Fruit fly (Drosophila melanogaster) whole organism, embryonic: ENCODE results near the gene CG31431.

Source experiments
- Asciz ChIP-seq: fragments of 200-800 bp; sonication (Bioruptor generic); optimal IDR thresholded peaks from 2 replicates; lab custom pipeline; 2017; ENCODE audit warnings: missing biosample characterization, mild to moderate bottlenecking, missing genetic modification characterization, missing genetic modification reagents
- CG11695 ChIP-seq: fragments of 200-800 bp; sonication (Bioruptor generic); IDR thresholded peaks from 3 replicates; pipeline ENCODE4 v1.3.6; 2022; ENCODE audit warnings: missing biosample characterization, missing genetic modification characterization
- CG11696 ChIP-seq: fragments of 200-800 bp; sonication (Bioruptor generic); IDR thresholded peaks from 2 replicates; pipeline ENCODE4 v1.3.6; 2022; ENCODE audit warnings: missing biosample characterization, missing genetic modification characterization
- CG12071 ChIP-seq: fragments of 200-800 bp; sonication (Bioruptor generic); optimal IDR thresholded peaks from 3 replicates; lab custom pipeline; 2018; ENCODE audit warnings: missing biosample characterization, mild to moderate bottlenecking, missing genetic modification characterization
- CG13424 ChIP-seq: fragments of 200-800 bp; sonication (Bioruptor generic); optimal IDR thresholded peaks from 2 replicates; lab custom pipeline; 2019; ENCODE audit warnings: missing biosample characterization, mild to moderate bottlenecking, missing genetic modification characterization, moderate library complexity
- CG15073 ChIP-seq: fragments of 200-800 bp; sonication (Bioruptor generic); optimal IDR thresholded peaks from 2 replicates; lab custom pipeline; 2016; ENCODE audit warnings: missing biosample characterization, missing genetic modification characterization
- CG1647 ChIP-seq: fragments of 200-800 bp; sonication (Bioruptor generic); optimal IDR thresholded peaks from 3 replicates; lab custom pipeline; 2016; ENCODE audit warnings: missing biosample characterization, missing genetic modification characterization
- CG17359 ChIP-seq: fragments of 200-800 bp; sonication (Bioruptor generic); optimal IDR thresholded peaks from 3 replicates; lab custom pipeline; 2018; ENCODE audit warnings: missing biosample characterization, mild to moderate bottlenecking, missing genetic modification characterization, moderate library complexity
- CG2678 ChIP-seq: fragments of 200-800 bp; sonication (Bioruptor generic); optimal IDR thresholded peaks from 3 replicates; lab custom pipeline; 2019; ENCODE audit warnings: missing biosample characterization, mild to moderate bottlenecking, missing genetic modification characterization, moderate library complexity
- CG2889 ChIP-seq: fragments of 200-800 bp; sonication (Bioruptor generic); IDR thresholded peaks from 3 replicates; pipeline ENCODE4 v1.3.6; 2022; ENCODE audit warnings: missing biosample characterization, missing genetic modification characterization
- CG31388 ChIP-seq: fragments of 200-800 bp; sonication (Bioruptor generic); optimal IDR thresholded peaks from 2 replicates; lab custom pipeline; 2016; ENCODE audit warnings: missing biosample characterization, missing genetic modification characterization
- CG5953 ChIP-seq: fragments of 200-800 bp; sonication (Bioruptor generic); IDR thresholded peaks from 2 replicates; pipeline ENCODE4 v1.3.6; 2022; ENCODE audit warnings: missing biosample characterization, missing genetic modification characterization
- CG7786 ChIP-seq: fragments of 200-800 bp; sonication (Bioruptor generic); optimal IDR thresholded peaks from 2 replicates; lab custom pipeline; 2016; ENCODE audit warnings: missing biosample characterization, missing genetic modification characterization
- CG9437 ChIP-seq: fragments of 200-800 bp; sonication (Bioruptor generic); optimal IDR thresholded peaks from 2 replicates; lab custom pipeline; 2018; ENCODE audit warnings: missing biosample characterization, mild to moderate bottlenecking, missing genetic modification characterization
- CG9797 ChIP-seq: fragments of 200-800 bp; sonication (Bioruptor generic); optimal IDR thresholded peaks from 3 replicates; lab custom pipeline; 2018; ENCODE audit warnings: missing biosample characterization, mild to moderate bottlenecking, missing genetic modification characterization
- CHES-1-like ChIP-seq: fragments of 200-800 bp; sonication (Bioruptor generic); optimal IDR thresholded peaks from 2 replicates; lab custom pipeline; 2016; ENCODE audit warnings: missing biosample characterization, missing genetic modification characterization
- Doc3 ChIP-seq: fragments of 200-800 bp; sonication (Bioruptor generic); IDR thresholded peaks from 3 replicates; pipeline ENCODE4 v1.3.6; 2022; ENCODE audit warnings: missing biosample characterization, missing genetic modification characterization; ENCODE audit not compliant: partially characterized antibody
- Eip74EF ChIP-seq, 2 experiments: fragments of 200-800 bp in 1 of 2; fragments of >200 bp in 1 of 2; sonication (Bioruptor generic) in 1 of 2; optimal IDR thresholded peaks; 2 replicates each; lab custom pipeline; 2017 to 2019; ENCODE audit warnings: missing biosample characterization in 2 of 2, missing genetic modification characterization in 2 of 2, mild to moderate bottlenecking in 1 of 2, moderate library complexity in 1 of 2
- Ets65A ChIP-seq: fragments of 200-800 bp; sonication (Bioruptor generic); peaks from one replicate; lab custom pipeline; 2016; ENCODE audit warnings: missing biosample characterization, missing genetic modification characterization
- Fer2 ChIP-seq: fragments of 200-800 bp; sonication (Bioruptor generic); optimal IDR thresholded peaks from 2 replicates; lab custom pipeline; 2018; ENCODE audit warnings: missing biosample characterization, mild to moderate bottlenecking, missing genetic modification characterization, moderate library complexity
- HLH4C ChIP-seq: fragments of 200-800 bp; sonication (Bioruptor generic); IDR thresholded peaks from 3 replicates; pipeline ENCODE4 v1.3.6; 2022; ENCODE audit warnings: missing biosample characterization, missing genetic modification characterization; ENCODE audit not compliant: partially characterized antibody
- Kr ChIP-seq: fragments of 200-800 bp; sonication (Bioruptor generic); optimal IDR thresholded peaks from 2 replicates; lab custom pipeline; 2017; ENCODE audit warnings: missing biosample characterization, mild to moderate bottlenecking, missing genetic modification characterization
- MBD-R2 ChIP-seq: fragments of 200-800 bp; sonication (Bioruptor generic); IDR thresholded peaks from 2 replicates; pipeline ENCODE4 v1.3.6; 2022; ENCODE audit warnings: missing biosample characterization, missing genetic modification characterization
- Mad ChIP-seq: fragments of 200-800 bp; sonication (Bioruptor generic); optimal IDR thresholded peaks from 2 replicates; lab custom pipeline; 2016; ENCODE audit warnings: missing biosample characterization, missing genetic modification characterization
- Nf-YA ChIP-seq: fragments of 200-800 bp; sonication (Bioruptor generic); IDR thresholded peaks from 2 replicates; pipeline ENCODE4 v1.3.6; 2022; ENCODE audit warnings: missing biosample characterization, missing genetic modification characterization
- Nf-YB ChIP-seq: fragments of 200-800 bp; sonication (Bioruptor generic); optimal IDR thresholded peaks from 3 replicates; lab custom pipeline; 2019; ENCODE audit warnings: missing biosample characterization, mild to moderate bottlenecking, missing genetic modification characterization, moderate library complexity
- Oaz ChIP-seq: fragments of 200-800 bp; sonication (Bioruptor generic); IDR thresholded peaks from 2 replicates; pipeline ENCODE4 v1.3.6; 2022; ENCODE audit warnings: missing biosample characterization, missing genetic modification characterization
- Sox102F ChIP-seq: fragments of 200-800 bp; sonication (Bioruptor generic); optimal IDR thresholded peaks from 2 replicates; lab custom pipeline; 2018; ENCODE audit warnings: missing biosample characterization, mild to moderate bottlenecking, missing genetic modification characterization, moderate library complexity
- Sry-β ChIP-seq: fragments of 200-800 bp; sonication (Bioruptor generic); optimal IDR thresholded peaks from 2 replicates; lab custom pipeline; 2018; ENCODE audit warnings: missing biosample characterization, mild to moderate bottlenecking, missing genetic modification characterization, moderate library complexity
- Trl ChIP-seq, 3 experiments: fragments of >200 bp in 2 of 3; fragments of 200-800 bp in 1 of 3; sonication (Bioruptor generic) in 1 of 3; optimal IDR thresholded peaks; 2 replicates in 1 of 3; 3 replicates in 2 of 3; lab custom pipeline; 2016 to 2017; ENCODE audit warnings: missing biosample characterization in 1 of 3, missing genetic modification characterization in 1 of 3
- al ChIP-seq: fragments of 200-800 bp; sonication (Bioruptor generic); IDR thresholded peaks from 2 replicates; pipeline ENCODE4 v1.3.6; 2022; ENCODE audit warnings: missing biosample characterization, missing genetic modification characterization
- bsh ChIP-seq, 2 experiments: fragments of 200-800 bp; sonication (Bioruptor generic); optimal IDR thresholded peaks; 2 replicates each; lab custom pipeline; 2017 to 2018; ENCODE audit warnings: mild to moderate bottlenecking in 2 of 2, missing biosample characterization in 2 of 2, missing genetic modification characterization in 2 of 2, moderate library complexity in 1 of 2
- btn ChIP-seq: fragments of 200-800 bp; sonication (Bioruptor generic); optimal IDR thresholded peaks from 2 replicates; lab custom pipeline; 2016; ENCODE audit warnings: missing biosample characterization, missing genetic modification characterization
- crol ChIP-seq: fragments of 200-800 bp; sonication (Bioruptor generic); IDR thresholded peaks from 2 replicates; pipeline ENCODE4 v1.3.6; 2022; ENCODE audit warnings: missing biosample characterization, missing genetic modification characterization
- dmrt11E ChIP-seq: fragments of 200-800 bp; sonication (Bioruptor generic); optimal IDR thresholded peaks from 3 replicates; lab custom pipeline; 2018; ENCODE audit warnings: missing biosample characterization, mild to moderate bottlenecking, missing genetic modification characterization, moderate library complexity
- ems ChIP-seq: fragments of 200-800 bp; sonication (Bioruptor generic); optimal IDR thresholded peaks from 3 replicates; lab custom pipeline; 2016; ENCODE audit warnings: missing biosample characterization, missing genetic modification characterization
- nmo ChIP-seq: fragments of 200-800 bp; sonication (Bioruptor generic); optimal IDR thresholded peaks from 2 replicates; lab custom pipeline; 2018; ENCODE audit warnings: missing biosample characterization, mild to moderate bottlenecking, missing genetic modification characterization, moderate library complexity
- otp ChIP-seq: fragments of 200-800 bp; sonication (Bioruptor generic); IDR thresholded peaks from 3 replicates; pipeline ENCODE4, ENCODE4 v1.3.6; 2022; ENCODE audit warnings: missing biosample characterization, missing genetic modification characterization
- peb ChIP-seq: fragments of 200-800 bp; sonication (Bioruptor generic); IDR thresholded peaks from 2 replicates; pipeline ENCODE4 v1.3.6; 2022; ENCODE audit warnings: missing biosample characterization, missing genetic modification characterization
- ranshi ChIP-seq: fragments of 200-800 bp; sonication (Bioruptor generic); IDR thresholded peaks from 2 replicates; pipeline ENCODE4 v1.3.6; 2022; ENCODE audit warnings: missing biosample characterization, missing genetic modification characterization
- ssp ChIP-seq: fragments of 200-800 bp; sonication (Bioruptor generic); IDR thresholded peaks from 2 replicates; pipeline ENCODE4 v1.3.6; 2022; ENCODE audit warnings: missing biosample characterization, missing genetic modification characterization
- tap ChIP-seq: fragments of 200-800 bp; optimal IDR thresholded peaks from 3 replicates; lab custom pipeline; 2019; ENCODE audit warnings: missing biosample characterization, mild to moderate bottlenecking, missing genetic modification characterization, moderate library complexity

CG31431 gene

dm6 chr3R:21921363-21922208, 51.1 kb downstream of the CG31431 start (continued):
- TF ChIP-seq Sry-β (no peak), Mad (no peak), crol (GFP tag; lab: Robert Waterston, UW) (peak; percentile 47; the same call in 1 of the 2 replicates), nmo (GFP tag; lab: Kevin White, UChicago) (peak; percentile 9), CG13424 (peak; percentile 16), otp (GFP tag; lab: Robert Waterston, UW) (no peak), ranshi (GFP tag; lab: Robert Waterston, UW) (no peak), bsh (GFP tag; optimal IDR thresholded peaks at IDR 0.05; lab: Kevin White, UChicago) (peak in 1 of 2 experiments; percentile 61), Kr (no peak), Nf-YB (GFP tag; lab: Kevin White, UChicago) (no peak), CG5953 (no peak), al (GFP tag; lab: Robert Waterston, UW) (no peak), CG11695 (GFP tag; lab: Robert Waterston, UW) (no peak), CHES-1-like (GFP tag; lab: Kevin White, UChicago) (no peak), CG9437 (GFP tag; lab: Kevin White, UChicago) (peak; percentile 13), CG7786 (GFP tag; lab: Kevin White, UChicago) (no peak), Doc3 (no peak), HLH4C (GFP tag; lab: Robert Waterston, UW) (peak; percentile 24; the same call in 1 of the 3 replicates), Asciz (GFP tag; lab: Kevin White, UChicago) (no peak), CG9797 (GFP tag; lab: Kevin White, UChicago) (no peak), ems (GFP tag; lab: Kevin White, UChicago) (no peak), Oaz (GFP tag; lab: Robert Waterston, UW) (no peak), dmrt11E (tag; lab: Kevin White, UChicago) (no peak), ssp (GFP tag; lab: Robert Waterston, UW) (no peak), CG2678 (tag; lab: Kevin White, UChicago) (no peak), Eip74EF (GFP tag; optimal IDR thresholded peaks at IDR 0.05; lab: Kevin White, UChicago) (no peak), CG31388 (no peak), CG2889 (GFP tag; lab: Robert Waterston, UW) (no peak), CG15073 (GFP tag; lab: Kevin White, UChicago) (no peak), btn (GFP tag; lab: Kevin White, UChicago) (no peak), peb (no peak), CG12071 (no peak), Fer2 (tag; lab: Kevin White, UChicago) (no peak), Nf-YA (no peak), Ets65A (GFP tag; lab: Kevin White, UChicago) (peak; percentile 19), CG1647 (no peak), CG11696 (GFP tag; lab: Robert Waterston, UW) (no peak), CG17359 (tag; lab: Kevin White, UChicago) (no peak), Trl (optimal IDR thresholded peaks at IDR 0.05; lab: Kevin White, UChicago) (no peak), Trl (GFP tag; optimal IDR thresholded peaks at IDR 0.05; lab: Kevin White, UChicago) (no peak), MBD-R2 (no peak), Sox102F (GFP tag; lab: Kevin White, UChicago) (peak; percentile 4), tap (tag; lab: Kevin White, UChicago) (no peak)
